Worm (Caenorhabditis elegans): Measurements from ENCODE around the gene inx-11.

DNA sequence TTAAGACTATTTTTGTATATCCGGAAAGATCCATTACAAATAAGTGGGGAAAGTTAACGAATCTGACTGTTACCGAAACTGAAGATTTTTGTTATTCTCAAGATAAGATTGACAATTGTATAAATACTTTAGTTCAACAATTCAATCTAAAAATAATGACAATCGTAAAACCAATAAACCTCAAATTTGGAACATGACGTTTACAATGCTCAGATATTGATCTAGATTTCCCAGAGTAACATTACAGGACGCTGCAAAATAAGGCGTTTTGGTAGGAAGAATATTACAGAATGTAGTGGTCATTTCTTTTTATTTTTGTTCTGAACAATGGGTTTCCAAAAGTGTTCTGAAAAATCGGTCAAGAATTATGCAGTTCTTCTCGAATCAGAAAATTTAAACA is 39.7 kb downstream of the inx-11 start, which contains the start of gene F45D3.1:
- TF ChIP-seq nhr-11 (tag; optimal IDR thresholded peaks at IDR 0.05) (no peak), unc-62 (GFP tag; optimal IDR thresholded peaks at IDR 0.05) (no peak), nhr-12 (tag; optimal IDR thresholded peaks at IDR 0.05) (no peak)
